Worm (Caenorhabditis elegans) whole organism, late embryonic: ENCODE data around the gene rei-1.

Experiments used
- Y22D7AL.16 ChIP-seq: sonication (generic microtip); optimal IDR thresholded peaks from 2 replicates; lab custom pipeline; 2016; ENCODE audit warnings: missing genetic modification characterization, missing compliant biosample characterization
- elt-2 ChIP-seq: sonication (generic microtip); optimal IDR thresholded peaks from 2 replicates; lab custom pipeline; 2016; ENCODE audit warnings: missing genetic modification reagents, missing genetic modification characterization, missing compliant biosample characterization
- nfya-1 ChIP-seq: sonication (generic microtip); optimal IDR thresholded peaks from 2 replicates; lab custom pipeline; 2017; ENCODE audit warnings: missing genetic modification characterization, mild to moderate bottlenecking, missing compliant biosample characterization, antibody characterized with exemption, moderate library complexity
- pag-3 ChIP-seq: sonication (generic microtip); optimal IDR thresholded peaks from 2 replicates; lab custom pipeline; 2016; ENCODE audit warnings: missing compliant biosample characterization, missing genetic modification characterization, borderline replicate concordance
- tbx-7 ChIP-seq: sonication (generic microtip); optimal IDR thresholded peaks from 2 replicates; lab custom pipeline; 2016; ENCODE audit warnings: missing genotype, missing genetic modification characterization, missing compliant biosample characterization
- unc-3 ChIP-seq, 2 experiments: fragments of 200-800 bp in 1 of 2; sonication (Bioruptor generic) in 1 of 2; sonication (generic microtip) in 1 of 2; conservative IDR thresholded peaks in 1 of 2; optimal IDR thresholded peaks in 1 of 2; 2 replicates each; pipeline versions ENCODE4 v1.3.6 to Lab custom; 2016 to 2022; ENCODE audit warnings: missing compliant biosample characterization in 2 of 2, missing genetic modification characterization in 2 of 2, missing genetic modification reagents in 1 of 2
- unc-55 ChIP-seq: sonication (generic microtip); optimal IDR thresholded peaks from 2 replicates; lab custom pipeline; 2017; ENCODE audit warnings: missing biosample characterization, missing genetic modification reagents, missing genetic modification characterization

DNA sequence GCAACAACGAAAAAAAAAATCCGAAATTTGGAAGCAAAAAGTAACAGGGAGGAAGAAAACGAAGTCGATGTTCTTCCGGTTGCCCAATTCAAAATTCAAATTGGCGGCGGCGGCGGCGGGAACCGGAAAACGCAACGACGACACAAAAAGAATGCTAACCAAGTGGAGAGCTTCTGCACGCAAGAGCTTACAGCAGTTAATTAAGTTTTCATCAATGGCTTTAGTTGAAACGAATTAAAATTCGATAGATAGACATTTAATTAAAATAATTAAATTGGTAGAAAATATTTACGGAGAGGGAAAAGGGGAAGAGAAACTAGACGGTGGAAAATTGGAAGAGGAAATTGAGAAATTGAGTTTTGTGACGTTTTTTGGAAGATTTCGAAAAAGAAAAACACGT, 27.8 kb downstream of the rei-1 start:
- TF ChIP-seq nfya-1 (tag; lab: Kevin White, UChicago), result no peak
- TF ChIP-seq elt-2, result no peak
- TF ChIP-seq tbx-7 (tag; lab: Kevin White, UChicago), result no peak
- no peak for TF ChIP-seq unc-55 (GFP tag; lab: Kevin White, UChicago)
- no peak for TF ChIP-seq unc-3 (GFP tag; conservative IDR thresholded peaks at IDR 0.05; lab: Robert Waterston, UW)
- TF ChIP-seq unc-3 (tag; optimal IDR thresholded peaks at IDR 0.05; lab: Kevin White, UChicago), result no peak
- no peak for TF ChIP-seq Y22D7AL.16 (tag; lab: Kevin White, UChicago)
- no peak for TF ChIP-seq pag-3 (tag; lab: Kevin White, UChicago)
